Worm (Caenorhabditis elegans) whole organism, L1 larva: Measurements from ENCODE around the gene cutl-5.

Source experiments
- blmp-1 ChIP-seq: fragments of 150-350 bp; optimal IDR thresholded peaks from 2 replicates; lab custom pipeline; 2014; ENCODE audit warnings: missing biosample characterization, missing genetic modification characterization
- egl-13 ChIP-seq: sonication (generic microtip); optimal IDR thresholded peaks from 2 replicates; lab custom pipeline; 2016; ENCODE audit warnings: missing genotype, missing genetic modification reagents, missing genetic modification characterization, missing compliant biosample characterization
- elt-3 ChIP-seq, 6 experiments: fragments of 150-350 bp in 1 of 6; sonication (generic microtip); optimal IDR thresholded peaks; 2 replicates each; lab custom pipeline; 2017 to 2018; ENCODE audit warnings: missing biosample characterization in 6 of 6, missing genetic modification characterization in 6 of 6, inconsistent platforms in 1 of 6
- fos-1 ChIP-seq: fragments of 150-350 bp; optimal IDR thresholded peaks from 2 replicates; lab custom pipeline; 2014; ENCODE audit warnings: missing biosample characterization, missing genetic modification characterization
- grh-1 ChIP-seq: fragments of 200-800 bp; sonication (Bioruptor generic); IDR thresholded peaks from 2 replicates; pipeline ENCODE4 v1.3.6; 2022; ENCODE audit warnings: missing genetic modification reagents, missing genetic modification characterization, missing compliant biosample characterization
- hpl-2 ChIP-seq: fragments of 150-350 bp; optimal IDR thresholded peaks from 2 replicates; lab custom pipeline; 2014; ENCODE audit warnings: missing biosample characterization, missing genetic modification reagents, missing genetic modification characterization
- jun-1 ChIP-seq: fragments of 150-350 bp; optimal IDR thresholded peaks from 2 replicates; lab custom pipeline; 2014; ENCODE audit warnings: missing biosample characterization, missing genetic modification reagents, missing genetic modification characterization
- nhr-28 ChIP-seq: fragments of 150-350 bp; optimal IDR thresholded peaks from 2 replicates; lab custom pipeline; 2014; ENCODE audit warnings: missing biosample characterization, missing genetic modification characterization
- xbp-1 ChIP-seq: sonication (generic microtip); optimal IDR thresholded peaks from 2 replicates; lab custom pipeline; 2016; ENCODE audit warnings: missing genetic modification characterization, missing compliant biosample characterization
- zag-1 ChIP-seq: fragments of 150-350 bp; optimal IDR thresholded peaks from 2 replicates; lab custom pipeline; 2014; ENCODE audit warnings: missing biosample characterization, missing genetic modification characterization
- ztf-11 ChIP-seq, 2 experiments: sonication (generic microtip); optimal IDR thresholded peaks; 2 replicates each; lab custom pipeline; 2016 to 2017; ENCODE audit warnings: missing genetic modification characterization in 2 of 2, missing biosample characterization in 1 of 2, missing compliant biosample characterization in 1 of 2
- ztf-4 ChIP-seq: fragments of 150-350 bp; optimal IDR thresholded peaks from 2 replicates; lab custom pipeline; 2014; ENCODE audit warnings: missing biosample characterization, missing genetic modification characterization

DNA sequence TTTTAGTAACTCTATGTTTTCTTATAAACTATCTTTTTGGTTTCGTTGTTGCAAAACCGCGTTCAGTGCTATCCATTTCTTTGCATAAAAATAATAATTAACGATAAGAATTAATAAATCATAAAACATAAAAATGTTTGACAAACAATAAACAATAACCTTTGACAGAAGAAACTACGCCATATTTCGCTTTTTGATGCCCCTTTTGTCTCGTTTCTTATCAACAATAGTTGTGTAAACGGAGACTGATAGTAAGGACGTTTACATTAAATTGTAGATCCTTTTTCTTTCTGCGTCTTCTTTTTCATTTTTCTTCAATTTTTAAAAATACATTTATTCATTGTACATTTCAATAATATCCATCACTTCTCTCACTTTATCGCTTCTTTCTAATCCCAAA, 23.4 kb upstream of the cutl-5 start:
- TF ChIP-seq jun-1 (tag; lab: Kevin White, UChicago) = no peak
- no peak for TF ChIP-seq ztf-4
- TF ChIP-seq ztf-11 (tag; optimal IDR thresholded peaks at IDR 0.05; lab: Kevin White, UChicago) = no peak
- TF ChIP-seq egl-13 (tag; lab: Kevin White, UChicago) = no peak
- no peak for TF ChIP-seq blmp-1 (tag; lab: Kevin White, UChicago)
- no peak for TF ChIP-seq fos-1 (tag; lab: Kevin White, UChicago)
- no peak for TF ChIP-seq grh-1 (GFP tag; lab: Robert Waterston, UW)
- no peak for TF ChIP-seq xbp-1 (tag; lab: Kevin White, UChicago)
- TF ChIP-seq hpl-2 (GFP tag; lab: Kevin White, UChicago) = no peak
- TF ChIP-seq zag-1 (tag; lab: Kevin White, UChicago) = no peak
- no peak for TF ChIP-seq nhr-28 (tag; lab: Kevin White, UChicago)
- peak in 1 of 6 experiments; percentile 1 for TF ChIP-seq elt-3 (tag; optimal IDR thresholded peaks at IDR 0.05; lab: Kevin White, UChicago)
